2 worm cellular contexts compared by ENCODE assay signal in the genomic region with DNA sequence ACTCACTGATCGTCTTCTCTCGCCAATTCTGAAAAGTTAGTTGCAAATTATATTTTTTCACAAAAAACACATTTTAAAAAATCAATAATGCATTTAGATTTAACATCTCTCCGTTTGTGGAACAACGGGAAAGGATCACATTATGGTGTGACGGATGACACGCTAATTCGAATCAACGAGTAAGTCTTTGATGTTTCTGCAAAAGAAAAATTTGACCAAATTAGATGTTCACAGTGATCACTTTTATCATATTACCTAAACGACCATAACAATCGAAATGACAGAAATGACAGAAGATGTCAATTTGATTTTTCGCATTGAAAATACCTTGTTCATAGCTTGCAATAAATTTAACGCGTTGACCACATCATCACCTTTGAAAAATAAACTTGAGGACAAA.
TF ChIP-seq lines count a peak whose summit lies in the region.

No protein-coding gene starts in this region.

TF ChIP-seq in whole organism, L1 larva, 84 proteins besides CTCF, POLR2A, EP300 and RAD21:
- TF ChIP-seq lin-14 (GFP tag; optimal IDR thresholded peaks at IDR 0.05; lab: Kevin White, UChicago) (peak; percentile 26), unc-86 (tag; optimal IDR thresholded peaks at IDR 0.05; lab: Kevin White, UChicago) (no peak), skn-1 (tag; optimal IDR thresholded peaks at IDR 0.05; lab: Kevin White, UChicago) (no peak), unc-130 (tag; optimal IDR thresholded peaks at IDR 0.05; lab: Kevin White, UChicago) (peak; percentile 6), elt-2 (tag; optimal IDR thresholded peaks at IDR 0.05; lab: Kevin White, UChicago) (no peak), nhr-85 (tag; lab: Kevin White, UChicago) (peak; percentile 77), blmp-1 (tag; optimal IDR thresholded peaks at IDR 0.05; lab: Kevin White, UChicago) (peak; percentile 18), ceh-90 (tag; optimal IDR thresholded peaks at IDR 0.05; lab: Kevin White, UChicago) (no peak), aha-1 (tag; optimal IDR thresholded peaks at IDR 0.05; lab: Kevin White, UChicago) (no peak), elt-3 (tag; optimal IDR thresholded peaks at IDR 0.05; lab: Kevin White, UChicago) (peak in 1 of 6 experiments; percentile 53)

TF ChIP-seq in whole organism, L2 larva, 48 proteins besides CTCF, POLR2A, EP300 and RAD21:
- TF ChIP-seq nhr-11 (tag; optimal IDR thresholded peaks at IDR 0.05; lab: Kevin White, UChicago) (no peak), ztf-1 (GFP tag; conservative IDR thresholded peaks at IDR 0.05; lab: Robert Waterston, UW) (no peak), nhr-23 (tag; optimal IDR thresholded peaks at IDR 0.05; lab: Kevin White, UChicago) (no peak), mab-5 (tag; optimal IDR thresholded peaks at IDR 0.05; lab: Kevin White, UChicago) (no peak), aly-2 (tag; optimal IDR thresholded peaks at IDR 0.05; lab: Kevin White, UChicago) (peak; percentile 25), skn-1 (tag; optimal IDR thresholded peaks at IDR 0.05; lab: Kevin White, UChicago) (no peak), gmeb-1 (tag; optimal IDR thresholded peaks at IDR 0.05; lab: Kevin White, UChicago) (no peak), zag-1 (tag; optimal IDR thresholded peaks at IDR 0.05; lab: Kevin White, UChicago) (no peak), lin-39 (tag; optimal IDR thresholded peaks at IDR 0.05; lab: Kevin White, UChicago) (no peak), Y55F3AM.14 (GFP tag; optimal IDR thresholded peaks at IDR 0.05; lab: Kevin White, UChicago) (no peak), nhr-129 (tag; optimal IDR thresholded peaks at IDR 0.05; lab: Kevin White, UChicago) (no peak), sma-9 (GFP tag; optimal IDR thresholded peaks at IDR 0.05; lab: Kevin White, UChicago) (peak; percentile 47), sma-9 (tag; optimal IDR thresholded peaks at IDR 0.05; lab: Kevin White, UChicago) (no peak), egl-27 (tag; optimal IDR thresholded peaks at IDR 0.05; lab: Kevin White, UChicago) (no peak), nhr-237 (tag; optimal IDR thresholded peaks at IDR 0.05; lab: Kevin White, UChicago) (no peak), crh-2 (tag; optimal IDR thresholded peaks at IDR 0.05; lab: Kevin White, UChicago) (no peak), lsy-2 (tag; optimal IDR thresholded peaks at IDR 0.05; lab: Kevin White, UChicago) (no peak), sma-3 (GFP tag; optimal IDR thresholded peaks at IDR 0.05; lab: Kevin White, UChicago) (no peak), unc-62 (GFP tag; optimal IDR thresholded peaks at IDR 0.05; lab: Kevin White, UChicago) (no peak), C34F6.9 (tag; optimal IDR thresholded peaks at IDR 0.05; lab: Kevin White, UChicago) (no peak), nhr-25 (tag; optimal IDR thresholded peaks at IDR 0.05; lab: Kevin White, UChicago) (peak; percentile 4), sem-4 (tag; optimal IDR thresholded peaks at IDR 0.05; lab: Kevin White, UChicago) (no peak)
